Worm (Caenorhabditis elegans): Measurements from ENCODE around the gene T05C12.8.
A peak's percentile ranks its signal among the peaks of the same experiment; 100 is the strongest.

ce11 chrII:8157991-8158390 is 32.4 kb downstream of the T05C12.8 start, which contains the start of gene pch-2:
- no peak for TF ChIP-seq ztf-4 (tag; optimal IDR thresholded peaks at IDR 0.05)
- peak; percentile 11 for TF ChIP-seq elt-2 (tag; optimal IDR thresholded peaks at IDR 0.05)
- TF ChIP-seq unc-62 (GFP tag; optimal IDR thresholded peaks at IDR 0.05): no peak
- no peak for TF ChIP-seq sea-2 (GFP tag; optimal IDR thresholded peaks at IDR 0.05)
- peak; percentile 59 for TF ChIP-seq pha-4 (tag; optimal IDR thresholded peaks at IDR 0.05)
- TF ChIP-seq lin-39 (tag; optimal IDR thresholded peaks at IDR 0.05): peak; percentile 13
- TF ChIP-seq fos-1 (tag; optimal IDR thresholded peaks at IDR 0.05): no peak
- no peak for TF ChIP-seq mml-1 (tag; optimal IDR thresholded peaks at IDR 0.05)
- no peak for TF ChIP-seq nhr-77 (tag; optimal IDR thresholded peaks at IDR 0.05)
- no peak for TF ChIP-seq ceh-16 (tag; optimal IDR thresholded peaks at IDR 0.05)
- no peak for TF ChIP-seq elt-1 (tag; optimal IDR thresholded peaks at IDR 0.05)
- peak; percentile 53 for TF ChIP-seq snpc-4 (tag; optimal IDR thresholded peaks at IDR 0.05)
- no peak for TF ChIP-seq zag-1 (tag; optimal IDR thresholded peaks at IDR 0.05)
- TF ChIP-seq lsy-12 (tag; optimal IDR thresholded peaks at IDR 0.05): no peak

All from whole organism, L3 larva.